Fruit fly (Drosophila melanogaster) S2 (cell line): ENCODE data around the gene Veneno.
A peak's percentile ranks its signal among the peaks of the same experiment; 100 is the strongest.

Experiments used
- CG8478 ChIP-seq: fragments of >200 bp; optimal IDR thresholded peaks from 2 replicates; lab custom pipeline; 2018
- CTCF ChIP-seq, 2 experiments: fragments of >200 bp; optimal IDR thresholded peaks; 2 replicates each; lab custom pipeline; 2018

Gene Veneno

DNA sequence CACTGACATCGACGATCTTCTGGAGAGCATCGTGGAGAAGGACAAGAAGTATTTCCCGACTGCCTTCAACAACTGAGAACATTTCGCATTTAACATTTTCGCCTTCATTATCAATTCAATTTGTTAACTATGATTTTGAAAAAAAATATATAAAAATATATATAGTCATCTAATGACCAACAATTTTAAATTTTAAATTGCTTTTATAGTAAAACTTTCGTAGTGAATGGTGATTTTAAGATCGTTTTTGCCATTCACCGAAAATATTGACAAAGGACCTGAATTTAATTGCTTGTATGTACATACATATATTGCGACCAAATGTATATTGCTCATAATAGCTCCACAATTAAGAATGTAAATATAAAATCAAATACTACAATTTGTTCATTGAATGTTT lies 15.1 kb downstream of the Veneno start, which contains the start of gene CG7352:
Gene CG7352 (plus strand): TSS at position 301 of the 400 bp plus-strand sequence.
- TF ChIP-seq CTCF (optimal IDR thresholded peaks at IDR 0.05; lab: Kevin White, UChicago), result no peak
- no peak for TF ChIP-seq CG8478

DNA sequence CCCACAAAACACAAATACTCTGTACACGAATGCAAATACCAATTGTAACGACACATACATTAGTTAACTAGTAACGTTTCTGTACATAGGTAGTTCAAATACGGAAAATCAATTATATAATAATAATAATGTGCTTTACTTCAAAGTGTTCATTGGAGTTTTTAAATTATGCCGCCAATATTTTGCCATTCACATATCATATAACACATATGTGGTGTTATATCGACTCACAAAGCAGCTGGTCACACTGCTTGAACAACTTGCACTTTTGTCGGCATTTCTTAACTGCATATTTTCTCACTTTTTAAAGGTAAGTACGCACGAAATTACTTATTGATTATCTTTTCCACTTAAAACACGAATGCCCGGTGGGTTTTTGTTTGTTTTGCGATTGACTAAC lies 18.2 kb downstream of the Veneno start, which contains the start of gene DppIII:
Gene DppIII (plus strand): TSS at position 227 of the 400 bp plus-strand sequence.
- TF ChIP-seq CG8478 (no peak), CTCF (optimal IDR thresholded peaks at IDR 0.05; lab: Kevin White, UChicago) (no peak)

dm6 chr3R:8343251-8343744 lies 19.1 kb downstream of the Veneno start, which contains the start of the genes PNKP and COX7AL:
Gene PNKP, minus strand, starts transcription at chr3R:8343516.
Gene COX7AL, plus strand, starts transcription at chr3R:8343669.
- no peak for TF ChIP-seq CG8478
- no peak for TF ChIP-seq CTCF (optimal IDR thresholded peaks at IDR 0.05; lab: Kevin White, UChicago)

dm6 chr3R:8340675-8341275 lies 21.6 kb downstream of the Veneno start, which contains the start of the genes COX7A and Arl2:
Gene COX7A, minus strand, starts transcription at chr3R:8341043.
Gene Arl2, plus strand, starts transcription at chr3R:8341100.
- no peak for TF ChIP-seq CG8478
- TF ChIP-seq CTCF (optimal IDR thresholded peaks at IDR 0.05; lab: Kevin White, UChicago), result peak in 1 of 2 experiments; percentile 16

DNA sequence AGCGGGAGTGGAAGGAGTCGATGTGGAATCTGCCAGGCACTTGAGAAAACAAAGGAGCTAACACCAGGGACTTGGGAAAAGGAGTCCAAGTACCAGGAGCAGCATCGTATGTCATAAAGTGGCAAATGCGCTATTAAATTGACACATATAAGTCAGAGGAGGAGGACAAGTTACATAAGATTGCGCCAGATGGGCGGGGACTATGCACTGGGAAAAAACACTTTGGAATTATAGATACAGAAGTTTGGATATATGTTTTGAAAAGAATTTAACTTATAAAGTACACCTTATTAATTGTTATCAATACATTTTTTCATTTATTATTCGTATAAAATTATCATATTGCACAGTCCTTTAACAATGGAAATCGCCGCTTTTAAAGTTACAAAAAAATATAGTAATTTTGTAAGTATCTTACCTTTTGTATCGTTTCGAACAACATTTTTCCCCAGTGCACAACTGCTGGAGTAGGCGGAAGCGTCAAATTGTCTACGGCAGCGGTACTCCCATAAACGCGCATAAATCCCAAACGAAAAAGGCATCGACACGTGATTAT lies 26.3 kb downstream of the Veneno start:
- TF ChIP-seq CG8478 (no peak), CTCF (optimal IDR thresholded peaks at IDR 0.05; lab: Kevin White, UChicago) (no peak)

dm6 chr3R:8334982-8335381 lies 27.4 kb downstream of the Veneno start:
- TF ChIP-seq CG8478 (no peak), CTCF (optimal IDR thresholded peaks at IDR 0.05; lab: Kevin White, UChicago) (no peak)

dm6 chr3R:8334471-8334783 lies 27.9 kb downstream of the Veneno start:
- TF ChIP-seq CTCF (optimal IDR thresholded peaks at IDR 0.05; lab: Kevin White, UChicago) (no peak), CG8478 (no peak)

DNA sequence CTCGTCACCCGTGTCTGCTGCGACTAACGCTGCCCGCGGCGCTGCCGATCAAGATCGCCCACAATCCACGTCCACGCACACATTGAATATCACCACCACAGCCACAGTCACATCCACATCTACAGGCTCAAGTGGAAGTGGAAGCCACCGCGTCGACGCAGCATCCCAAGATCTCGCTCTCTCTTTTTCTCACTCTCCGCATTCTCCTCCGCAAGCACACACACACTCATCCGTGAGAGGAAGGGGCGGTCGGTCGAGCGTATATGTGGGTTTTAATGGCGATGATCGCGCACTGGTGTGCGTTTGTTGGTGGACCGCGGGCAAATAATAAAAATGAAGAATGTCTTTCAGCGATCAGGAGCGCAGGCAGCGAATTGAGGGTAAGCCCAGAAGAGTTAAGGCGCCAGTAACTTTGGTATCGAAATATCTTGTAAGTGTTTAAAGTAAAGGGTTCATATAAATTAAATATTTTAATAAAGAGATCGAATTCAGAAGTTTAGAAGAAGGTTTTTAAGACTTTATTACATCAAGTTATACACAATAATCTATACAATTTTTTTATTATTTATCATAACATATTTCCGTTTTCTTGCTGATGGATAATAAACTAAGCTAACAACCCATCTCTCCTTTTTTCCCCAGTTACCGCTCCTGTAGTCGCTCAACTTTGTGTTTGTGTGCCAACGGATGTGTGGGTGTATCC lies 28.4 kb downstream of the Veneno start, which contains the start of gene Poxm:
Gene Poxm (minus strand): TSS at position 25 of the 703 bp plus-strand sequence.
- no peak for TF ChIP-seq CG8478
- TF ChIP-seq CTCF (optimal IDR thresholded peaks at IDR 0.05; lab: Kevin White, UChicago), result no peak

DNA sequence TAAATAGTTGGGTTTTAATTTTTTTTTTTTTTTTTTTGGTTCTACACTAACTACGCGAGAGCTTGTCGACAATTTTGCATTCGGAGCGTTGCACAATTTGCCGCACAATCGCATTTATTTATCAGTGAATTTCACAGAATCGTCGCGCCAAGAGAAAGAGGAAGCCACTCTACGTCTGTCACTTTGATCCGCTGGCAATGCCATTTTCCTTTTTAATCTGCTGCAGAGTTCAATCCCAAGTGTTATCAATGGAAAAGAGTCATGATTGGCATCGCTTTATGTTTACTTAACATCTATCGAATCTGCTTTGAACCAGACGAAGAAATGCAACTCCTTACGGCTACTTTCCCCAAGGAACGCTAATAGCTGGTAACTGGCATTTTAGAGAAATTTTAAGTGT lies 32.7 kb downstream of the Veneno start:
- no peak for TF ChIP-seq CTCF (optimal IDR thresholded peaks at IDR 0.05; lab: Kevin White, UChicago)
- TF ChIP-seq CG8478, result no peak

DNA sequence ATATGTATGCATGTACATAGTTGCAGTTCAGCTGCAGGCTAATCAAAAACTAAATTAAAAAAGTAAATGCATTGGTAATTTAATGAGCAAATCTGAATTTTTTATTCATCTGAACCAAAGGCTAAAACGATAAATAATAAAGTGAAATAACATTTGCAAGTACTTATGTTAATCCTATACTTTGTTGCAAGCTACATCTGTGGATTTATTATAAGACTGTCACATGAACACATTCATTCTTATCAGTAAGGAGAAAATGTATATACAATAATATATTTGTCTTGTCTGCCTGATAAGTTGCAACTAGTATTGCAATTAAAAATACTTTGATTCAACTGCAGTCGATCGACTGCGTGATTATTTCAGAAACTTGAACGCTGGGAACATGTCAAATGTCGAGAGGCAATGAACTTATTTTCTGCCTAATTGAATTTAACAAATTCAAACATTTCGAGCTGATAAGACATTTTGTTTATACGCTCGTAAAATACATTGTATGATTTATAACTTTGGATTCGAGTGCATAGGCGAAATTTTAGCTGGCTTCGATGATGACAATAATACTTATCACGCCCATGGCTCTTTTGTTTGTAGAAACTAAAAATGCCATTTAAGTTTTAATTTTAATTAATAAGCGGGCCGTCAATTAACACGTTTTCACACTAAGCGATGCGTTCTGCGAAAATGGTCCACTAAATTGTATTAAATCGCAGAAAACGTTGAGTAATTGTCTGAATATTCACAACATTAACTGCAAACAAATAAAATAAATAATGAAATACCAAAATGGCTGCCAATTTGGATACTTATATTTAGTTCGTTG lies 34.2 kb downstream of the Veneno start:
- no peak for TF ChIP-seq CTCF (optimal IDR thresholded peaks at IDR 0.05; lab: Kevin White, UChicago)

- TF ChIP-seq CTCF (optimal IDR thresholded peaks at IDR 0.05; lab: Kevin White, UChicago) (no peak), CG8478 (no peak)
Measured at dm6 chr3R:8326884-8327283, 35.5 kb downstream of the Veneno start.

- TF ChIP-seq CTCF (optimal IDR thresholded peaks at IDR 0.05; lab: Kevin White, UChicago) (no peak), CG8478 (no peak)
Measured at dm6 chr3R:8324016-8324415, 38.3 kb downstream of the Veneno start, which contains the start of gene CG7443. Gene CG7443, plus strand, starts transcription at chr3R:8324316.

DNA sequence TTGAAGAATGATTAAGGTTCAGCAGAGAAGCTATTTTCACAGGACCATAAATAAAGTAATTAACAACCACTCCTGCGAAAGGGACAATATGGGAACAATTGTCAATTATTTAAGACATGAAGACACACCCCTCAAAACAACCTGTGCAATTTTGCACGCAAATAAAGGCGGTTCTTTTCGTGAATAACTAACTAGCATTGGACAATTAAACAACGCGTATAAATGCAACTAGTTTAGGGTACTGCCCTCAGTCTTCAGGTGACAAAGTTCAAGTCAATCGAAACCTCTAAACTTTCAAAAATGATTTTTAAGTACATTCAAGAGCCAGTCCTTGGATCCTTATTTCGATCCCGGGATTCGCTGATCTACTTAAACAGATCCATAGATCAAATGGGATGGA lies 40.9 kb downstream of the Veneno start, which contains the start of gene Or85a:
Gene Or85a (plus strand): TSS at position 301 of the 400 bp plus-strand sequence.
- no peak for TF ChIP-seq CG8478
- TF ChIP-seq CTCF (optimal IDR thresholded peaks at IDR 0.05; lab: Kevin White, UChicago), result no peak

DNA sequence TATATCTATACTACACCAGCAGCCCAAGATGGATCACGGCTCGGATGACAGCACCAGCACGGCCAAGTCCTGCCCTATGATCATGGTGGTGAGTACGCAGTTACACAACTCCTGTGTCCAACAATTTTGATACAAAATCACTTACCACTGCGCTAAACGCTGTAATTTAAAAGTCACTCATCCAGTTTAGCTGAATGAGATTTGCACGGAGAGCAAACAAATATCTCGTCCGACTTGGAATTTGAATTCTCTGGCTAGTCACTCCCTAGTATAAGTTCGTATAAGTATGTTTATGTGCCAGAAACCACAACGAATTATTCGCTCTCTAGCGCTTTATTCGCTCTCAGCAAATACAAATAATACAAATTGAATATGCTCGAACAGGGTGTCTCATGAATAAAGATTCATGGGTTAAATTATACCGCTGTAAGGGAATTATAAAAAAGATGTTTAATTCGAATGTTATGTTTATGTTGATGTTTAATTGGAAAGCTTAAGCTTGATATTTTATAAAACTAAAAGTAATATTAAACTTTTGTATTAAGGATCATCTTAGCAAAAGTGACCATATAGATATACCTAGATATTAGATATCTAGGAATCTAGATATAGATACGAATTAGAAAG lies 44.5 kb downstream of the Veneno start:
- TF ChIP-seq CTCF (optimal IDR thresholded peaks at IDR 0.05; lab: Kevin White, UChicago) (no peak), CG8478 (no peak)
